Worm (Caenorhabditis elegans): ENCODE results near the gene C50F4.10.

Gene C50F4.10

ce11 chrV:9536505-9536904 is 5.1 kb upstream of the C50F4.10 start, which contains the start of gene C50F4.4 (continued):
- TF ChIP-seq sptf-2 (GFP tag; optimal IDR thresholded peaks at IDR 0.05) (no peak), F23B12.7 (tag; optimal IDR thresholded peaks at IDR 0.05; ENCODE audit: insufficient read depth) (no peak), F49E8.2 (tag; optimal IDR thresholded peaks at IDR 0.05; ENCODE audit: insufficient read depth) (peak; percentile 45), cebp-1 (GFP tag; IDR thresholded peaks at IDR 0.05) (peak; percentile 34; the same call in 1 of the 2 replicates), cebp-1 (tag; optimal IDR thresholded peaks at IDR 0.05) (no peak), dpff-1 (tag; optimal IDR thresholded peaks at IDR 0.05) (no peak), ztf-28 (GFP tag; IDR thresholded peaks at IDR 0.05) (no peak), ZK185.1 (tag; optimal IDR thresholded peaks at IDR 0.05; ENCODE audit: poor library complexity, severe bottlenecking) (peak; percentile 69), B0336.3 (GFP tag; IDR thresholded peaks at IDR 0.05) (no peak), ceh-91 (GFP tag; IDR thresholded peaks at IDR 0.05) (0 out of 2 replicates have a peak, but pooled peaks have one; percentile 45), nfyb-1 (GFP tag; IDR thresholded peaks at IDR 0.05) (no peak), nhr-80 (tag; optimal IDR thresholded peaks at IDR 0.05) (no peak), T07F8.4 (tag; optimal IDR thresholded peaks at IDR 0.05) (no peak), let-607 (tag; optimal IDR thresholded peaks at IDR 0.05) (peak in 1 of 2 experiments; percentile 16), die-1 (tag; optimal IDR thresholded peaks at IDR 0.05) (no peak), Y56A3A.18 (GFP tag; IDR thresholded peaks at IDR 0.05) (no peak), tlf-1 (GFP tag; optimal IDR thresholded peaks at IDR 0.05) (no peak), Y67H2A.10 (GFP tag; conservative IDR thresholded peaks at IDR 0.05) (no peak), rpc-1 (optimal IDR thresholded peaks at IDR 0.05) (no peak), rpc-1 (tag; optimal IDR thresholded peaks at IDR 0.05) (no peak), egl-44 (GFP tag; IDR thresholded peaks at IDR 0.05) (no peak), Y95B8A.8 (GFP tag; IDR thresholded peaks at IDR 0.05) (no peak), chd-7 (tag; optimal IDR thresholded peaks at IDR 0.05) (no peak), nhr-120 (GFP tag; IDR thresholded peaks at IDR 0.05) (no peak), efl-1 (GFP tag; optimal IDR thresholded peaks at IDR 0.05) (peak; percentile 50), snpc-4 (GFP tag; optimal IDR thresholded peaks at IDR 0.05) (no peak), snpc-4 (tag; optimal IDR thresholded peaks at IDR 0.05) (peak in 2 of 4 experiments; percentile 3 to 27), K11D2.4 (GFP tag; IDR thresholded peaks at IDR 0.05) (peak; percentile 58; the same call in 1 of the 2 replicates), unc-130 (GFP tag; optimal IDR thresholded peaks at IDR 0.05) (peak; percentile 66), dpl-1 (GFP tag; optimal IDR thresholded peaks at IDR 0.05) (peak; percentile 17), snpc-1.3 (tag; optimal IDR thresholded peaks at IDR 0.05; ENCODE audit: insufficient read depth) (no peak), tbp1 (GFP tag; optimal IDR thresholded peaks at IDR 0.05) (no peak), F39B2.1 (GFP tag; IDR thresholded peaks at IDR 0.05) (no peak), pha-4 (tag; optimal IDR thresholded peaks at IDR 0.05) (no peak), nfya-2 (GFP tag; IDR thresholded peaks at IDR 0.05) (no peak), mxl-1 (tag; optimal IDR thresholded peaks at IDR 0.05) (no peak), atf-7 (tag; optimal IDR thresholded peaks at IDR 0.05) (no peak), aptf-3 (GFP tag; IDR thresholded peaks at IDR 0.05) (no peak), nhr-27 (tag; optimal IDR thresholded peaks at IDR 0.05) (no peak), xnd-1 (tag; optimal IDR thresholded peaks at IDR 0.05) (peak; percentile 26), mel-28 (tag; optimal IDR thresholded peaks at IDR 0.05; ENCODE audit: borderline replicate concordance) (no peak), lsy-27 (tag; optimal IDR thresholded peaks at IDR 0.05; ENCODE audit: borderline replicate concordance, insufficient read depth) (no peak), hrde-1 (tag; optimal IDR thresholded peaks at IDR 0.05; ENCODE audit: borderline replicate concordance) (no peak), him-1 (tag; optimal IDR thresholded peaks at IDR 0.05) (peak; percentile 50), F33H1.4 (GFP tag; IDR thresholded peaks at IDR 0.05) (no peak), ccch-3 (GFP tag; optimal IDR thresholded peaks at IDR 0.05) (no peak), bed-1 (GFP tag; IDR thresholded peaks at IDR 0.05) (no peak)

Measured in whole organism, young adult.